Worm (Caenorhabditis elegans): ENCODE data around the gene str-247.

ce11 chrV:3970410-3970809 lies 16.6 kb downstream of the str-247 start, which contains the start of gene cyp-34A9:
- no peak for TF ChIP-seq ama-1 (optimal IDR thresholded peaks at IDR 0.05)
- no peak for TF ChIP-seq tbx-7 (tag; optimal IDR thresholded peaks at IDR 0.05)
- TF ChIP-seq unc-55 (GFP tag; optimal IDR thresholded peaks at IDR 0.05): no peak
- no peak for TF ChIP-seq nhr-11 (tag; optimal IDR thresholded peaks at IDR 0.05)

All from whole organism, late embryonic.